Fruit fly (Drosophila melanogaster): ENCODE data around the gene Tdh.
A peak's percentile ranks its signal among the peaks of the same experiment; 100 is the strongest.

The Tdh gene

dm6 chr3L:20452813-20453682 is 13.7 kb upstream of the Tdh start, which contains the start of gene CG5199:
Gene CG5199 (minus strand): TSS chr3L:20452864.
- TF ChIP-seq row (GFP tag; IDR thresholded peaks at IDR 0.05) (peak; percentile 80), CG8290 (GFP tag; optimal IDR thresholded peaks at IDR 0.05) (peak; percentile 30), CG8290 (tag; optimal IDR thresholded peaks at IDR 0.05) (no peak), Atf6 (GFP tag; IDR thresholded peaks at IDR 0.05) (no peak), knrl (GFP tag; IDR thresholded peaks at IDR 0.05; ENCODE audit: partially characterized antibody) (peak; percentile 80), Hr51 (GFP tag; optimal IDR thresholded peaks at IDR 0.05) (peak; percentile 0 to 65), Dek (tag; optimal IDR thresholded peaks at IDR 0.05) (peak; percentile 59), sc (optimal IDR thresholded peaks at IDR 0.05) (no peak), sc (GFP tag; optimal IDR thresholded peaks at IDR 0.05) (peak; percentile 51), MTF-1 (GFP tag; optimal IDR thresholded peaks at IDR 0.05; ENCODE audit: borderline replicate concordance) (no peak), CG17328 (GFP tag; IDR thresholded peaks at IDR 0.05) (no peak), CG8924 (tag; optimal IDR thresholded peaks at IDR 0.05) (peak; percentile 80), Hr3 (GFP tag; optimal IDR thresholded peaks at IDR 0.05) (peak; percentile 79), C15 (GFP tag; IDR thresholded peaks at IDR 0.05) (no peak), CG9437 (GFP tag; optimal IDR thresholded peaks at IDR 0.05) (peak; percentile 72), CG16779 (GFP tag; IDR thresholded peaks at IDR 0.05) (no peak), CG10543 (GFP tag; optimal IDR thresholded peaks at IDR 0.05) (peak; percentile 47), CG14050 (GFP tag; IDR thresholded peaks at IDR 0.05) (no peak), ftz-f1 (GFP tag; optimal IDR thresholded peaks at IDR 0.05) (peak; percentile 37), Hsf (GFP tag; optimal IDR thresholded peaks at IDR 0.05) (peak; percentile 13), CG2129 (GFP tag; IDR thresholded peaks at IDR 0.05; ENCODE audit: partially characterized antibody) (peak; percentile 61; the same call in 1 of the 2 replicates), CG6813 (GFP tag; optimal IDR thresholded peaks at IDR 0.05) (peak; percentile 37), onecut (GFP tag; IDR thresholded peaks at IDR 0.05) (no peak), tll (GFP tag; optimal IDR thresholded peaks at IDR 0.05) (no peak), fu2 (GFP tag; optimal IDR thresholded peaks at IDR 0.05) (no peak), CG10462 (GFP tag; optimal IDR thresholded peaks at IDR 0.05) (peak; percentile 38), CG5953 (GFP tag; IDR thresholded peaks at IDR 0.05) (no peak), CG17359 (tag; optimal IDR thresholded peaks at IDR 0.05) (peak; percentile 50), dmrt11E (tag; optimal IDR thresholded peaks at IDR 0.05) (peak; percentile 82), TFAM (GFP tag; optimal IDR thresholded peaks at IDR 0.05) (no peak), cwo (GFP tag; optimal IDR thresholded peaks at IDR 0.05) (peak; percentile 41), zen2 (GFP tag; IDR thresholded peaks at IDR 0.05; ENCODE audit: partially characterized antibody) (peak; percentile 52; the same call in 1 of the 3 replicates), Lhr (GFP tag; optimal IDR thresholded peaks at IDR 0.05) (no peak), maf-S (GFP tag; optimal IDR thresholded peaks at IDR 0.05) (peak; percentile 4), pb (GFP tag; optimal IDR thresholded peaks at IDR 0.05) (no peak), tup (GFP tag; optimal IDR thresholded peaks at IDR 0.05) (peak; percentile 7), ara (GFP tag; IDR thresholded peaks at IDR 0.05) (no peak), tgo (GFP tag; IDR thresholded peaks at IDR 0.05) (peak; percentile 72), CG4404 (GFP tag; IDR thresholded peaks at IDR 0.05) (peak; percentile 69; the same call in 1 of the 2 replicates), CG32532 (GFP tag; IDR thresholded peaks at IDR 0.05) (peak; percentile 49; the same call in 1 of the 2 replicates), h (optimal IDR thresholded peaks at IDR 0.05) (no peak), trem (tag; optimal IDR thresholded peaks at IDR 0.05) (peak; percentile 93), danr (GFP tag; IDR thresholded peaks at IDR 0.05) (peak; percentile 41; the same call in 1 of the 2 replicates), Drgx (GFP tag; IDR thresholded peaks at IDR 0.05) (0 out of 2 replicates have a peak, but pooled peaks have one; percentile 28), CG43689 (GFP tag; IDR thresholded peaks at IDR 0.05) (no peak), CG15514 (GFP tag; optimal IDR thresholded peaks at IDR 0.05) (peak; percentile 53), Ada2b (GFP tag; IDR thresholded peaks at IDR 0.05) (peak; percentile 62), sqz (GFP tag; optimal IDR thresholded peaks at IDR 0.05) (no peak), CG7987 (GFP tag; optimal IDR thresholded peaks at IDR 0.05) (no peak)
